Worm (Caenorhabditis elegans) whole organism, late embryonic: ENCODE measurements around the gene str-139.

Experiments
- C38D4.7 ChIP-seq: fragments of 200-800 bp; sonication (Bioruptor generic); optimal IDR thresholded peaks from 2 replicates; lab custom pipeline; 2018; ENCODE audit warnings: mild to moderate bottlenecking, missing genetic modification characterization, moderate library complexity, missing compliant biosample characterization
- T23F11.4 ChIP-seq: fragments of 200-800 bp; sonication (Bioruptor generic); optimal IDR thresholded peaks from 2 replicates; lab custom pipeline; 2018; ENCODE audit warnings: mild to moderate bottlenecking, missing genetic modification characterization, missing compliant biosample characterization
- ahr-1 ChIP-seq: sonication (generic microtip); optimal IDR thresholded peaks from 2 replicates; lab custom pipeline; 2016; ENCODE audit warnings: missing genetic modification characterization, missing compliant biosample characterization
- ceh-19 ChIP-seq: fragments of 200-800 bp; sonication (Bioruptor generic); optimal IDR thresholded peaks from 2 replicates; lab custom pipeline; 2018; ENCODE audit warnings: mild to moderate bottlenecking, missing genetic modification characterization, missing compliant biosample characterization
- ceh-2 ChIP-seq: sonication (generic microtip); optimal IDR thresholded peaks from 2 replicates; lab custom pipeline; 2016; ENCODE audit warnings: missing genotype, missing genetic modification characterization, missing compliant biosample characterization
- ceh-24 ChIP-seq: sonication (generic microtip); optimal IDR thresholded peaks from 2 replicates; lab custom pipeline; 2016; ENCODE audit warnings: mild to moderate bottlenecking, missing genetic modification characterization, missing compliant biosample characterization
- ceh-34 ChIP-seq: sonication (generic microtip); optimal IDR thresholded peaks from 2 replicates; lab custom pipeline; 2016; ENCODE audit warnings: mild to moderate bottlenecking, missing genetic modification characterization, missing compliant biosample characterization
- ceh-6 ChIP-seq: fragments of 200-800 bp; sonication (Bioruptor generic); optimal IDR thresholded peaks from 2 replicates; lab custom pipeline; 2018; ENCODE audit warnings: mild to moderate bottlenecking, missing genetic modification characterization, missing compliant biosample characterization
- dmd-4 ChIP-seq: sonication (generic microtip); optimal IDR thresholded peaks from 2 replicates; lab custom pipeline; 2016; ENCODE audit warnings: borderline replicate concordance, missing genetic modification characterization, missing compliant biosample characterization
- elt-4 ChIP-seq: sonication (generic microtip); optimal IDR thresholded peaks from 2 replicates; lab custom pipeline; 2016; ENCODE audit warnings: missing genetic modification characterization, missing compliant biosample characterization
- ets-4 ChIP-seq: sonication (generic microtip); optimal IDR thresholded peaks from 2 replicates; lab custom pipeline; 2016; ENCODE audit warnings: missing genetic modification characterization, missing compliant biosample characterization
- fax-1 ChIP-seq: sonication (generic microtip); optimal IDR thresholded peaks from 2 replicates; lab custom pipeline; 2016; ENCODE audit warnings: missing genotype, missing genetic modification characterization, missing compliant biosample characterization
- fkh-10 ChIP-seq: fragments of 150-350 bp; optimal IDR thresholded peaks from 2 replicates; lab custom pipeline; 2014; ENCODE audit warnings: missing biosample characterization, missing genetic modification reagents, missing genetic modification characterization
- fkh-6 ChIP-seq: sonication (generic microtip); optimal IDR thresholded peaks from 2 replicates; lab custom pipeline; 2016; ENCODE audit warnings: missing genetic modification characterization, missing compliant biosample characterization
- gmeb-2 ChIP-seq: sonication (generic microtip); optimal IDR thresholded peaks from 2 replicates; lab custom pipeline; 2016; ENCODE audit warnings: missing genetic modification characterization, inconsistent platforms, missing compliant biosample characterization
- hlh-13 ChIP-seq: fragments of 200-800 bp; sonication (Bioruptor generic); optimal IDR thresholded peaks from 2 replicates; lab custom pipeline; 2018; ENCODE audit warnings: mild to moderate bottlenecking, missing genetic modification characterization, missing compliant biosample characterization
- hlh-15 ChIP-seq: sonication (generic microtip); optimal IDR thresholded peaks from 2 replicates; lab custom pipeline; 2016; ENCODE audit warnings: missing genetic modification characterization, missing compliant biosample characterization
- hlh-30 ChIP-seq: sonication (generic microtip); optimal IDR thresholded peaks from 2 replicates; lab custom pipeline; 2017; ENCODE audit warnings: antibody characterized with exemption, missing genetic modification characterization, missing compliant biosample characterization; ENCODE audit not compliant: insufficient read depth
- hlh-6 ChIP-seq: sonication (generic microtip); optimal IDR thresholded peaks from 2 replicates; lab custom pipeline; 2016; ENCODE audit warnings: missing genotype, missing genetic modification characterization, missing compliant biosample characterization
- lim-6 ChIP-seq: sonication (generic microtip); optimal IDR thresholded peaks from 2 replicates; lab custom pipeline; 2016; ENCODE audit warnings: missing genetic modification characterization, missing compliant biosample characterization
- nhr-11 ChIP-seq: fragments of 150-350 bp; optimal IDR thresholded peaks from 2 replicates; lab custom pipeline; 2014; ENCODE audit warnings: missing biosample characterization, missing genetic modification characterization
- pros-1 ChIP-seq: fragments of 150-350 bp; optimal IDR thresholded peaks from 2 replicates; lab custom pipeline; 2014; ENCODE audit warnings: missing biosample characterization, missing genetic modification reagents, missing genetic modification characterization
- rnt-1 ChIP-seq: sonication (generic microtip); optimal IDR thresholded peaks from 2 replicates; lab custom pipeline; 2016; ENCODE audit warnings: missing genetic modification characterization, missing compliant biosample characterization
- sox-4 ChIP-seq: sonication (generic microtip); optimal IDR thresholded peaks from 2 replicates; lab custom pipeline; 2017; ENCODE audit warnings: mild to moderate bottlenecking, missing genetic modification characterization, inconsistent platforms, missing compliant biosample characterization
- tbx-7 ChIP-seq: sonication (generic microtip); optimal IDR thresholded peaks from 2 replicates; lab custom pipeline; 2016; ENCODE audit warnings: missing genotype, missing genetic modification characterization, missing compliant biosample characterization
- ttx-3 ChIP-seq: sonication (generic microtip); optimal IDR thresholded peaks from 2 replicates; lab custom pipeline; 2016; ENCODE audit warnings: missing genetic modification reagents, missing genetic modification characterization, missing compliant biosample characterization
- unc-42 ChIP-seq: sonication (generic microtip); optimal IDR thresholded peaks from 2 replicates; lab custom pipeline; 2016; ENCODE audit warnings: missing genotype, missing genetic modification characterization, missing compliant biosample characterization
- zip-5 ChIP-seq: sonication (generic microtip); optimal IDR thresholded peaks from 2 replicates; lab custom pipeline; 2016; ENCODE audit warnings: missing genetic modification characterization, missing compliant biosample characterization
- ztf-16 ChIP-seq: sonication (generic microtip); optimal IDR thresholded peaks from 2 replicates; lab custom pipeline; 2017; ENCODE audit warnings: missing genetic modification characterization, missing compliant biosample characterization

str-139 gene

ce11 chrV:8016928-8017327 is 45.0 kb downstream of the str-139 start, which contains the start of gene sptl-2:
Gene sptl-2 (plus strand): TSS chrV:8017207.
- TF ChIP-seq tbx-7 (no peak), nhr-11 (tag; lab: Kevin White, UChicago) (no peak), unc-42 (no peak), C38D4.7 (GFP tag; lab: Kevin White, UChicago) (no peak), ttx-3 (tag; lab: Kevin White, UChicago) (no peak), fkh-10 (GFP tag; lab: Kevin White, UChicago) (no peak), T23F11.4 (GFP tag; lab: Kevin White, UChicago) (no peak), zip-5 (tag; lab: Kevin White, UChicago) (no peak), gmeb-2 (tag; lab: Kevin White, UChicago) (no peak), ceh-19 (GFP tag; lab: Kevin White, UChicago) (no peak), lim-6 (tag; lab: Kevin White, UChicago) (no peak), ceh-24 (tag; lab: Kevin White, UChicago) (no peak), ets-4 (tag; lab: Kevin White, UChicago) (no peak), elt-4 (tag; lab: Kevin White, UChicago) (no peak), hlh-30 (tag; lab: Kevin White, UChicago) (no peak), hlh-6 (tag; lab: Kevin White, UChicago) (no peak), ceh-34 (no peak), pros-1 (tag; lab: Kevin White, UChicago) (no peak)

DNA sequence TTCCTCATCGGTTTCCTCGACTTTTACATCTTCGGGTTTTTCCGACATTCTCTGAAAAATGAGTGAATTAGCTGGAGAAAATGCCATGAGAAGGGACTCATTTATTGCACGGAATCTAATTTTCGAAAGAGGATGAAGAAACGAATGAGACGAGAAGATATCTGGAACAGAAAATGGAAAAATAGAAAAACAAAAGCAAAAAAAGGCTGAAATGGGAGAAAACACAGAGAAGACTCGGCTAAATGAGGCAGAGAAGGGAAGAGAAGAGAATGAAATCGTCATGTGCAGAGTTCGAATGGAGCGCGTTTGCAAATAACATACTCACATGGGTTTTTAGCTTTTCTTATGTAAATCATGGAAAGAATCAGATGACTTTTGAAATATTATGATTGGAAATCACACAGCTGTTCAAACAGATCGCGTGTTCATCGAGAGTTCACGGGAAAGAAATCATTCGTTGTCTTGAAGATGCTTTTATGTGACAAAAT is 48.0 kb downstream of the str-139 start, which contains the start of gene Y97E10AR.6:
TSS of gene Y97E10AR.6 (minus strand) at position 51 of the 488 bp plus-strand sequence.
- TF ChIP-seq hlh-30 (tag; lab: Kevin White, UChicago), result peak; percentile 90
- peak; percentile 30 for TF ChIP-seq unc-42
- no peak for TF ChIP-seq ttx-3 (tag; lab: Kevin White, UChicago)

- no peak for TF ChIP-seq rnt-1 (tag; lab: Kevin White, UChicago)
- no peak for TF ChIP-seq ceh-2 (tag; lab: Kevin White, UChicago)
- no peak for TF ChIP-seq fkh-10 (GFP tag; lab: Kevin White, UChicago)
- no peak for TF ChIP-seq lim-6 (tag; lab: Kevin White, UChicago)
- TF ChIP-seq dmd-4, result no peak
- no peak for TF ChIP-seq ttx-3 (tag; lab: Kevin White, UChicago)
- TF ChIP-seq hlh-15 (tag; lab: Kevin White, UChicago), result no peak
- no peak for TF ChIP-seq fkh-6 (tag; lab: Kevin White, UChicago)
- no peak for TF ChIP-seq sox-4 (tag; lab: Kevin White, UChicago)
- no peak for TF ChIP-seq ceh-6
- TF ChIP-seq ztf-16 (tag; lab: Kevin White, UChicago), result no peak
- TF ChIP-seq fax-1, result no peak
- no peak for TF ChIP-seq hlh-13 (GFP tag; lab: Kevin White, UChicago)
- no peak for TF ChIP-seq ahr-1
Observed at ce11 chrV:8012032-8012431, 49.9 kb downstream of the str-139 start, which contains the start of gene rpb-9. Gene rpb-9 (minus strand): TSS chrV:8012345.
